Fruit fly (Drosophila melanogaster) whole organism, embryonic: Measurements from ENCODE around the gene CG8861.

ENCODE experiments used
- BEAF-32 ChIP-seq: fragments of 200-800 bp; sonication (Bioruptor generic); optimal IDR thresholded peaks from 3 replicates; lab custom pipeline; 2017; ENCODE audit warnings: missing biosample characterization, missing genetic modification characterization, mild to moderate bottlenecking, moderate library complexity, missing genetic modification reagents
- Bteb2 ChIP-seq: fragments of 200-800 bp; sonication (Bioruptor generic); optimal IDR thresholded peaks from 2 replicates; lab custom pipeline; 2016; ENCODE audit warnings: missing biosample characterization, missing genetic modification characterization
- CG10267 ChIP-seq: fragments of 200-800 bp; sonication (Bioruptor generic); optimal IDR thresholded peaks from 2 replicates; lab custom pipeline; 2018; ENCODE audit warnings: missing biosample characterization, mild to moderate bottlenecking, missing genetic modification characterization, moderate library complexity
- CG11695 ChIP-seq: fragments of 200-800 bp; sonication (Bioruptor generic); IDR thresholded peaks from 3 replicates; pipeline ENCODE4 v1.3.6; 2022; ENCODE audit warnings: missing biosample characterization, missing genetic modification characterization
- CG12236 ChIP-seq: fragments of 200-800 bp; sonication (Bioruptor generic); optimal IDR thresholded peaks from 2 replicates; lab custom pipeline; 2016; ENCODE audit warnings: missing biosample characterization, missing genetic modification characterization
- CG1233 ChIP-seq: fragments of 200-800 bp; sonication (Bioruptor generic); optimal IDR thresholded peaks from 4 replicates; lab custom pipeline; 2018; ENCODE audit warnings: missing biosample characterization, mild to moderate bottlenecking, missing genetic modification characterization
- CG12769 ChIP-seq: fragments of 200-800 bp; sonication (Bioruptor generic); optimal IDR thresholded peaks from 2 replicates; lab custom pipeline; 2019; ENCODE audit warnings: missing biosample characterization, mild to moderate bottlenecking, missing genetic modification characterization, moderate library complexity
- CG13123 ChIP-seq: fragments of 200-800 bp; sonication (Bioruptor generic); optimal IDR thresholded peaks from 2 replicates; lab custom pipeline; 2016; ENCODE audit warnings: missing biosample characterization, missing genetic modification characterization
- CG15601 ChIP-seq: fragments of 200-800 bp; sonication (Bioruptor generic); optimal IDR thresholded peaks from 3 replicates; lab custom pipeline; 2019; ENCODE audit warnings: missing biosample characterization, mild to moderate bottlenecking, missing genetic modification characterization, moderate library complexity
- CG1603 ChIP-seq: fragments of 200-800 bp; sonication (Bioruptor generic); optimal IDR thresholded peaks from 2 replicates; lab custom pipeline; 2019; ENCODE audit warnings: missing biosample characterization, mild to moderate bottlenecking, missing genetic modification characterization, moderate library complexity
- CG1647 ChIP-seq: fragments of 200-800 bp; sonication (Bioruptor generic); optimal IDR thresholded peaks from 3 replicates; lab custom pipeline; 2016; ENCODE audit warnings: missing biosample characterization, missing genetic modification characterization
- CG17186 ChIP-seq: fragments of 200-800 bp; sonication (Bioruptor generic); optimal IDR thresholded peaks from 3 replicates; lab custom pipeline; 2017; ENCODE audit warnings: missing biosample characterization, missing genetic modification reagents, missing genetic modification characterization
- CG2116 ChIP-seq: fragments of 200-800 bp; sonication (Bioruptor generic); optimal IDR thresholded peaks from 3 replicates; lab custom pipeline; 2018; ENCODE audit warnings: missing biosample characterization, mild to moderate bottlenecking, missing genetic modification characterization
- CG2875 ChIP-seq: fragments of 200-800 bp; sonication (Bioruptor generic); optimal IDR thresholded peaks from 2 replicates; lab custom pipeline; 2017; ENCODE audit warnings: missing biosample characterization, mild to moderate bottlenecking, missing genetic modification characterization, missing genetic modification reagents
- CG31441 ChIP-seq: fragments of 200-800 bp; sonication (Bioruptor generic); IDR thresholded peaks from 2 replicates; pipeline ENCODE4 v1.3.6; 2022; ENCODE audit warnings: missing biosample characterization, missing genetic modification characterization
- CG3726 ChIP-seq: fragments of 200-800 bp; sonication (Bioruptor generic); IDR thresholded peaks from 3 replicates; pipeline ENCODE4, ENCODE4 v1.3.6; 2022; ENCODE audit warnings: missing biosample characterization, missing genetic modification characterization
- CG4820 ChIP-seq: fragments of 200-800 bp; sonication (Bioruptor generic); optimal IDR thresholded peaks from 3 replicates; lab custom pipeline; 2016; ENCODE audit warnings: missing biosample characterization, missing genetic modification characterization
- CG5953 ChIP-seq: fragments of 200-800 bp; sonication (Bioruptor generic); IDR thresholded peaks from 2 replicates; pipeline ENCODE4 v1.3.6; 2022; ENCODE audit warnings: missing biosample characterization, missing genetic modification characterization
- CG8089 ChIP-seq: fragments of 200-800 bp; sonication (Bioruptor generic); optimal IDR thresholded peaks from 3 replicates; lab custom pipeline; 2016; ENCODE audit warnings: missing biosample characterization, missing genetic modification characterization
- CG8359 ChIP-seq: fragments of 200-800 bp; sonication (Bioruptor generic); optimal IDR thresholded peaks from 2 replicates; lab custom pipeline; 2017; ENCODE audit warnings: missing biosample characterization, mild to moderate bottlenecking, missing genetic modification characterization, borderline replicate concordance
- CG9876 ChIP-seq: fragments of 200-800 bp; sonication (Bioruptor generic); optimal IDR thresholded peaks from 2 replicates; lab custom pipeline; 2016; ENCODE audit warnings: missing biosample characterization, missing genetic modification characterization
- Hey ChIP-seq: fragments of 200-800 bp; sonication (Bioruptor generic); optimal IDR thresholded peaks from 3 replicates; lab custom pipeline; 2018; ENCODE audit warnings: missing biosample characterization, mild to moderate bottlenecking, missing genetic modification characterization
- Hr51 ChIP-seq, 2 experiments: fragments of 200-800 bp; sonication (Bioruptor generic); optimal IDR thresholded peaks; 2 replicates in 1 of 2; 3 replicates in 1 of 2; lab custom pipeline; 2016 to 2018; ENCODE audit warnings: missing biosample characterization in 2 of 2, missing genetic modification characterization in 2 of 2, mild to moderate bottlenecking in 1 of 2, moderate library complexity in 1 of 2
- Lhr ChIP-seq: fragments of 200-800 bp; sonication (Bioruptor generic); optimal IDR thresholded peaks from 3 replicates; lab custom pipeline; 2017; ENCODE audit warnings: mild to moderate bottlenecking, missing biosample characterization, missing genetic modification reagents, missing genetic modification characterization
- Mrtf ChIP-seq: fragments of 200-800 bp; sonication (Bioruptor generic); IDR thresholded peaks from 3 replicates; pipeline ENCODE4 v1.3.6; 2022; ENCODE audit warnings: missing biosample characterization, missing genetic modification characterization
- NFAT ChIP-seq: fragments of 200-800 bp; sonication (Bioruptor generic); IDR thresholded peaks from 2 replicates; pipeline ENCODE4 v1.3.6; 2022; ENCODE audit warnings: missing biosample characterization, missing genetic modification characterization
- Nf-YC ChIP-seq: fragments of 200-800 bp; optimal IDR thresholded peaks from 3 replicates; lab custom pipeline; 2019; ENCODE audit warnings: missing biosample characterization, mild to moderate bottlenecking, missing genetic modification characterization, moderate library complexity
- Six4 ChIP-seq: fragments of 200-800 bp; sonication (Bioruptor generic); optimal IDR thresholded peaks from 2 replicates; lab custom pipeline; 2016; ENCODE audit warnings: missing biosample characterization, missing genetic modification characterization
- Sox102F ChIP-seq: fragments of 200-800 bp; sonication (Bioruptor generic); optimal IDR thresholded peaks from 2 replicates; lab custom pipeline; 2018; ENCODE audit warnings: missing biosample characterization, mild to moderate bottlenecking, missing genetic modification characterization, moderate library complexity
- Spps ChIP-seq: fragments of 200-800 bp; sonication (Bioruptor generic); optimal IDR thresholded peaks from 2 replicates; lab custom pipeline; 2018; ENCODE audit warnings: missing biosample characterization, mild to moderate bottlenecking, missing genetic modification characterization
- Xrp1 ChIP-seq: fragments of 200-800 bp; sonication (Bioruptor generic); IDR thresholded peaks from 2 replicates; pipeline ENCODE4 v1.3.6; 2022; ENCODE audit warnings: missing biosample characterization, missing genetic modification characterization
- ab ChIP-seq: fragments of 200-800 bp; sonication (Bioruptor generic); optimal IDR thresholded peaks from 2 replicates; lab custom pipeline; 2016; ENCODE audit warnings: missing biosample characterization, missing genetic modification characterization
- ap ChIP-seq: fragments of 200-800 bp; sonication (Bioruptor generic); IDR thresholded peaks from 2 replicates; pipeline ENCODE4 v1.3.6; 2022; ENCODE audit warnings: missing biosample characterization, missing genetic modification characterization
- cad ChIP-seq: fragments of >200 bp; optimal IDR thresholded peaks from 2 replicates; lab custom pipeline; 2017; ENCODE audit warnings: missing biosample characterization, missing genetic modification characterization
- chinmo ChIP-seq: fragments of 200-800 bp; sonication (Bioruptor generic); IDR thresholded peaks from 4 replicates; pipeline ENCODE4 v1.3.6; 2022; ENCODE audit warnings: missing biosample characterization, missing genetic modification characterization; ENCODE audit not compliant: partially characterized antibody
- esg ChIP-seq: fragments of 200-800 bp; sonication (Bioruptor generic); conservative IDR thresholded peaks from 2 replicates; pipeline ENCODE4 v1.3.6; 2022; ENCODE audit warnings: missing biosample characterization, missing genetic modification characterization
- grn ChIP-seq: fragments of 200-800 bp; sonication (Bioruptor generic); optimal IDR thresholded peaks from 3 replicates; lab custom pipeline; 2017; ENCODE audit warnings: missing biosample characterization, missing genetic modification characterization
- hkb ChIP-seq, 2 experiments: fragments of 200-800 bp in 1 of 2; fragments of >200 bp in 1 of 2; sonication (Bioruptor generic) in 1 of 2; IDR thresholded peaks in 1 of 2; optimal IDR thresholded peaks in 1 of 2; 2 replicates each; pipeline versions ENCODE4 v1.3.6 to Lab custom; 2017 to 2022; ENCODE audit warnings: missing biosample characterization in 1 of 2, missing genetic modification characterization in 1 of 2
- inv ChIP-seq: fragments of 200-800 bp; sonication (Bioruptor generic); IDR thresholded peaks from 2 replicates; pipeline ENCODE4 v1.3.6; 2022; ENCODE audit warnings: missing biosample characterization, missing genetic modification characterization; ENCODE audit not compliant: partially characterized antibody
- mld ChIP-seq: fragments of 200-800 bp; sonication (Bioruptor generic); IDR thresholded peaks from 3 replicates; pipeline ENCODE4 v1.3.6; 2022; ENCODE audit warnings: missing biosample characterization, missing genetic modification characterization; ENCODE audit not compliant: partially characterized antibody
- nerfin-1 ChIP-seq: fragments of 200-800 bp; sonication (Bioruptor generic); optimal IDR thresholded peaks from 3 replicates; lab custom pipeline; 2019; ENCODE audit warnings: missing biosample characterization, mild to moderate bottlenecking, missing genetic modification characterization, moderate library complexity
- pan ChIP-seq, 4 experiments: fragments of >200 bp in 3 of 4; fragments of 200-800 bp in 1 of 4; sonication (Bioruptor generic) in 1 of 4; optimal IDR thresholded peaks in 3 of 4; IDR thresholded peaks in 1 of 4; 2 replicates each; pipeline versions ENCODE4 v1.3.6 to Lab custom; 2017 to 2022; ENCODE audit warnings: missing biosample characterization in 2 of 4, missing genetic modification characterization in 2 of 4, mixed read lengths in 1 of 4
- rib ChIP-seq: fragments of 200-800 bp; sonication (Bioruptor generic); IDR thresholded peaks from 2 replicates; pipeline ENCODE4 v1.3.6; 2022; ENCODE audit warnings: missing biosample characterization, missing genetic modification characterization
- sd ChIP-seq: fragments of 200-800 bp; sonication (Bioruptor generic); optimal IDR thresholded peaks from 3 replicates; lab custom pipeline; 2018; ENCODE audit warnings: missing biosample characterization, mild to moderate bottlenecking, missing genetic modification characterization, moderate library complexity
- sens ChIP-seq: fragments of 200-800 bp; sonication (Bioruptor generic); peaks from one replicate; lab custom pipeline; 2016; ENCODE audit warnings: missing biosample characterization, missing genetic modification characterization
- sob ChIP-seq: fragments of 200-800 bp; sonication (Bioruptor generic); IDR thresholded peaks from 2 replicates; pipeline ENCODE4 v1.3.6; 2022; ENCODE audit warnings: missing biosample characterization, missing genetic modification characterization
- sug ChIP-seq: fragments of 200-800 bp; optimal IDR thresholded peaks from 2 replicates; lab custom pipeline; 2019; ENCODE audit warnings: missing biosample characterization, mild to moderate bottlenecking, missing genetic modification characterization, moderate library complexity
- twi ChIP-seq: fragments of 200-800 bp; optimal IDR thresholded peaks from 2 replicates; lab custom pipeline; 2019; ENCODE audit warnings: missing biosample characterization, mild to moderate bottlenecking, missing genetic modification characterization, moderate library complexity
- zen ChIP-seq: fragments of 200-800 bp; sonication (Bioruptor generic); optimal IDR thresholded peaks from 3 replicates; lab custom pipeline; 2018; ENCODE audit warnings: missing biosample characterization, mild to moderate bottlenecking, missing genetic modification characterization, moderate library complexity

CG8861 gene

DNA sequence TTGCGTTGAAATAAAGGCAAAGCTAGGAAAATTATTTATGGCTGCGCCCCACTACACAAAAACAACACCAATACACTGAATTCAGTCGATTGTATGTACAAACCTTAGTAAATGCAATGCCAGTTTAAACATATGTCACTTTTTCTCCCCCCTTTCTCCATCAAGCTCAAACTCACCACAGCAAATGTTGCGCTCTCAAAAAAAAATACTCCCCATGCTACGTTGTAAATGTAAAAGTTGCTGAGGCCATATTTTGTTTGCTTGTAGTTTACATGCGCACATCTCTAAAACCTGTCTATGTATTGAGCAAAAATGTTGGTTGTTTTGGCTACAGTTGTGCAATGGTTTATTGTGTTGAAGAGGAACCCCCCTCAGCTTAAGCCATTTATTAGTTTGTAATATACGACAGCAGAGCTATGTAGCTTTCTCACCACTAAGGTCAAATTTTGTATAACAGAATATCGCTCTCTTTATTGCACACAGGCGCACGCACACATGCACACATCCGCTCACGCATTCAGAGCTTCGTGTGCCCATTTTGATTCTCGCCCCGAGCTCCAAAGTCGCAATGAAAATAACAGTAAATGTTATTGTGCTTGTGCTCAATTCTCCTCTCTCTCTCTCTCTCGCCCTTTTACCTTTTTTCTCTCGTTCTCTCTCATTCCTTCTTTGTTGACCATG, 24.4 kb upstream of the CG8861 start (continued):
- TF ChIP-seq CG9876 (GFP tag; lab: Kevin White, UChicago) (no peak), BEAF-32 (GFP tag; lab: Kevin White, UChicago) (no peak), CG15601 (tag; lab: Kevin White, UChicago) (peak; percentile 29), CG4820 (GFP tag; lab: Kevin White, UChicago) (no peak), CG10267 (tag; lab: Kevin White, UChicago) (no peak), esg (GFP tag; lab: Robert Waterston, UW) (no peak), CG8089 (GFP tag; lab: Kevin White, UChicago) (no peak), CG31441 (GFP tag; lab: Robert Waterston, UW) (no peak), CG2875 (GFP tag; lab: Kevin White, UChicago) (no peak), CG17186 (GFP tag; lab: Kevin White, UChicago) (no peak), Mrtf (no peak), NFAT (GFP tag; lab: Robert Waterston, UW) (no peak), CG5953 (GFP tag; lab: Robert Waterston, UW) (no peak), grn (GFP tag; lab: Kevin White, UChicago) (no peak), Nf-YC (tag; lab: Kevin White, UChicago) (no peak), Hr51 (GFP tag; optimal IDR thresholded peaks at IDR 0.05; lab: Kevin White, UChicago) (no peak), CG1647 (no peak), Lhr (GFP tag; lab: Kevin White, UChicago) (no peak), inv (no peak), CG8359 (GFP tag; lab: Kevin White, UChicago) (no peak), mld (GFP tag; lab: Robert Waterston, UW) (no peak), pan (optimal IDR thresholded peaks at IDR 0.05; lab: Kevin White, UChicago) (no peak), pan (GFP tag; optimal IDR thresholded peaks at IDR 0.05 in 1 of 2, IDR thresholded peaks at IDR 0.05 in 1 of 2) (no peak), CG13123 (GFP tag; lab: Kevin White, UChicago) (no peak), sd (tag; lab: Kevin White, UChicago) (peak; percentile 62), sens (GFP tag; lab: Kevin White, UChicago) (peak; percentile 75), nerfin-1 (tag; lab: Kevin White, UChicago) (peak; percentile 51), Sox102F (GFP tag; lab: Kevin White, UChicago) (no peak), cad (GFP tag; lab: Kevin White, UChicago) (no peak), CG1603 (tag; lab: Kevin White, UChicago) (no peak), hkb (optimal IDR thresholded peaks at IDR 0.05; lab: Kevin White, UChicago) (no peak), hkb (GFP tag; IDR thresholded peaks at IDR 0.05; lab: Robert Waterston, UW) (no peak), chinmo (GFP tag; lab: Robert Waterston, UW) (no peak), Hey (tag; lab: Kevin White, UChicago) (no peak), Spps (no peak), Bteb2 (GFP tag; lab: Kevin White, UChicago) (no peak), CG2116 (GFP tag; lab: Kevin White, UChicago) (no peak), ab (GFP tag; lab: Kevin White, UChicago) (peak; percentile 5), CG3726 (no peak), sob (GFP tag; lab: Robert Waterston, UW) (no peak), CG1233 (GFP tag; lab: Kevin White, UChicago) (no peak), twi (tag; lab: Kevin White, UChicago) (peak; percentile 72), ap (GFP tag; lab: Robert Waterston, UW) (no peak), zen (tag; lab: Kevin White, UChicago) (no peak), rib (GFP tag; lab: Robert Waterston, UW) (no peak), Xrp1 (GFP tag; lab: Robert Waterston, UW) (no peak), sug (tag; lab: Kevin White, UChicago) (peak; percentile 87), Six4 (GFP tag; lab: Kevin White, UChicago) (no peak), CG12236 (GFP tag; lab: Kevin White, UChicago) (no peak), CG11695 (GFP tag; lab: Robert Waterston, UW) (no peak), CG12769 (tag; lab: Kevin White, UChicago) (peak; percentile 68)
